Worm (Caenorhabditis elegans): ENCODE data around the gene ugt-23.

The ugt-23 gene

ce11 chrX:9938537-9938936 lies 13.6 kb upstream of the ugt-23 start, which contains the start of the genes C17G1.5 and C17G1.14 (continued):
- no peak for TF ChIP-seq tlp-1 (tag; optimal IDR thresholded peaks at IDR 0.05)

ce11 chrX:9938091-9938490 lies 13.1 kb upstream of the ugt-23 start:
- TF ChIP-seq jun-1 (tag; optimal IDR thresholded peaks at IDR 0.05) (peak; percentile 9), efl-1 (optimal IDR thresholded peaks at IDR 0.05) (no peak), efl-1 (GFP tag; optimal IDR thresholded peaks at IDR 0.05 in 1 of 2) (peak in 1 of 2 experiments; percentile 23), blmp-1 (tag; optimal IDR thresholded peaks at IDR 0.05) (peak; percentile 56), snu-23 (GFP tag; optimal IDR thresholded peaks at IDR 0.05) (no peak), grh-1 (GFP tag; IDR thresholded peaks at IDR 0.05) (no peak), pqm-1 (tag; optimal IDR thresholded peaks at IDR 0.05) (no peak), ztf-4 (tag; optimal IDR thresholded peaks at IDR 0.05) (peak; percentile 5), tbx-2 (tag; optimal IDR thresholded peaks at IDR 0.05) (no peak)

ce11 chrX:9934009-9934323 lies 9.0 kb upstream of the ugt-23 start:
- TF ChIP-seq elt-2 (tag; optimal IDR thresholded peaks at IDR 0.05) (peak; percentile 31), efl-1 (optimal IDR thresholded peaks at IDR 0.05) (no peak), efl-1 (GFP tag; optimal IDR thresholded peaks at IDR 0.05 in 1 of 2) (peak in 1 of 2 experiments; percentile 47), C04F5.9 (tag; optimal IDR thresholded peaks at IDR 0.05) (no peak), C34B4.2 (tag; optimal IDR thresholded peaks at IDR 0.05) (no peak), nhr-77 (tag; optimal IDR thresholded peaks at IDR 0.05) (no peak)

- TF ChIP-seq pag-3 (tag; optimal IDR thresholded peaks at IDR 0.05; ENCODE audit: borderline replicate concordance, insufficient read depth) (no peak), zip-4 (GFP tag; optimal IDR thresholded peaks at IDR 0.05) (no peak), nhr-71 (tag; optimal IDR thresholded peaks at IDR 0.05) (peak; percentile 36), ceh-63 (GFP tag; optimal IDR thresholded peaks at IDR 0.05) (no peak), mep-1 (tag; optimal IDR thresholded peaks at IDR 0.05) (no peak), pax-3 (tag; optimal IDR thresholded peaks at IDR 0.05) (no peak), lin-15B (tag; optimal IDR thresholded peaks at IDR 0.05) (no peak), unc-86 (tag; optimal IDR thresholded peaks at IDR 0.05) (no peak), vab-15 (tag; optimal IDR thresholded peaks at IDR 0.05) (no peak), ceh-8 (GFP tag; optimal IDR thresholded peaks at IDR 0.05) (no peak), zag-1 (tag; optimal IDR thresholded peaks at IDR 0.05) (no peak), lin-35 (GFP tag; optimal IDR thresholded peaks at IDR 0.05) (no peak), efl-1 (optimal IDR thresholded peaks at IDR 0.05) (no peak), efl-1 (GFP tag; optimal IDR thresholded peaks at IDR 0.05 in 1 of 2) (peak in 1 of 2 experiments; percentile 61), rnt-1 (tag; optimal IDR thresholded peaks at IDR 0.05) (peak; percentile 28), hlh-4 (tag; optimal IDR thresholded peaks at IDR 0.05) (no peak), xbp-1 (tag; optimal IDR thresholded peaks at IDR 0.05) (no peak), nhr-11 (tag; optimal IDR thresholded peaks at IDR 0.05) (no peak), nhr-90 (tag; optimal IDR thresholded peaks at IDR 0.05; ENCODE audit: poor library complexity) (no peak), dsc-1 (tag; optimal IDR thresholded peaks at IDR 0.05) (no peak), nhr-76 (tag; optimal IDR thresholded peaks at IDR 0.05) (no peak), lin-14 (GFP tag; optimal IDR thresholded peaks at IDR 0.05) (peak; percentile 41), ceh-88 (GFP tag; IDR thresholded peaks at IDR 0.05) (no peak), unc-130 (tag; optimal IDR thresholded peaks at IDR 0.05) (peak; percentile 9), swsn-7 (tag; optimal IDR thresholded peaks at IDR 0.05) (no peak), mdl-1 (tag; optimal IDR thresholded peaks at IDR 0.05) (no peak), lin-13 (GFP tag; optimal IDR thresholded peaks at IDR 0.05) (no peak), aly-2 (tag; optimal IDR thresholded peaks at IDR 0.05) (no peak), jun-1 (tag; optimal IDR thresholded peaks at IDR 0.05) (no peak)
Observed at ce11 chrX:9933291-9934008, 8.5 kb upstream of the ugt-23 start.

All from whole organism, L1 larva.